Fruit fly (Drosophila melanogaster): ENCODE measurements around the gene CG31156.

dm6 chr3R:22632181-22632580, 18.7 kb upstream of the CG31156 start:
- TF ChIP-seq Ravus (GFP tag; IDR thresholded peaks at IDR 0.05) (no peak), shn (GFP tag; optimal IDR thresholded peaks at IDR 0.05) (no peak), Optix (GFP tag; IDR thresholded peaks at IDR 0.05) (no peak), maf-S (GFP tag; optimal IDR thresholded peaks at IDR 0.05) (no peak), phol (tag; optimal IDR thresholded peaks at IDR 0.05) (no peak), ato (GFP tag; IDR thresholded peaks at IDR 0.05; ENCODE audit: partially characterized antibody) (no peak), dmrt11E (tag; optimal IDR thresholded peaks at IDR 0.05) (no peak)
